Worm (Caenorhabditis elegans) whole organism, L1 larva: ENCODE measurements around the gene F22H10.1.

Experiments used
- F16B12.6 ChIP-seq: fragments of 150-350 bp; optimal IDR thresholded peaks from 2 replicates; lab custom pipeline; 2014; ENCODE audit warnings: missing biosample characterization, missing genetic modification characterization
- ces-1 ChIP-seq: fragments of 150-350 bp; optimal IDR thresholded peaks from 2 replicates; lab custom pipeline; 2014; ENCODE audit warnings: missing biosample characterization, missing genetic modification reagents, missing genetic modification characterization
- egl-27 ChIP-seq, 2 experiments: fragments of 150-350 bp in 1 of 2; sonication (generic microtip); optimal IDR thresholded peaks; 3 replicates each; lab custom pipeline; 2017 to 2018; ENCODE audit warnings: missing biosample characterization in 2 of 2, missing genetic modification characterization in 2 of 2, missing genetic modification reagents in 2 of 2
- fkh-4 ChIP-seq: sonication (generic microtip); optimal IDR thresholded peaks from 2 replicates; lab custom pipeline; 2016; ENCODE audit warnings: missing compliant biosample characterization, missing genetic modification characterization, borderline replicate concordance
- fkh-8 ChIP-seq: sonication (generic microtip); optimal IDR thresholded peaks from 2 replicates; lab custom pipeline; 2016; ENCODE audit warnings: mild to moderate bottlenecking, missing genetic modification characterization, missing compliant biosample characterization
- lin-39 ChIP-seq: fragments of 150-350 bp; optimal IDR thresholded peaks from 2 replicates; lab custom pipeline; 2014; ENCODE audit warnings: missing biosample characterization, missing genetic modification reagents, missing genetic modification characterization
- nhr-12 ChIP-seq: sonication (generic microtip); optimal IDR thresholded peaks from 2 replicates; lab custom pipeline; 2017; ENCODE audit warnings: missing biosample characterization, missing genetic modification characterization
- nhr-237 ChIP-seq: fragments of 150-350 bp; optimal IDR thresholded peaks from 2 replicates; lab custom pipeline; 2014; ENCODE audit warnings: missing biosample characterization, missing genetic modification characterization
- nhr-28 ChIP-seq: fragments of 150-350 bp; optimal IDR thresholded peaks from 2 replicates; lab custom pipeline; 2014; ENCODE audit warnings: missing biosample characterization, missing genetic modification characterization
- snpc-4 ChIP-seq: fragments of 150-350 bp; optimal IDR thresholded peaks from 2 replicates; lab custom pipeline; 2014; ENCODE audit warnings: missing biosample characterization, missing genetic modification characterization
- unc-62 ChIP-seq: fragments of 150-350 bp; optimal IDR thresholded peaks from 2 replicates; lab custom pipeline; 2014; ENCODE audit warnings: missing biosample characterization, missing genetic modification reagents, missing genetic modification characterization

ce11 chrX:16734970-16735369 lies 32.7 kb downstream of the F22H10.1 start:
- TF ChIP-seq snpc-4 (tag; lab: Kevin White, UChicago) (no peak), nhr-28 (tag; lab: Kevin White, UChicago) (no peak), F16B12.6 (no peak), fkh-4 (tag; lab: Kevin White, UChicago) (no peak), nhr-12 (tag; lab: Kevin White, UChicago) (no peak), fkh-8 (tag; lab: Kevin White, UChicago) (no peak), nhr-237 (tag; lab: Kevin White, UChicago) (no peak), ces-1 (GFP tag; lab: Kevin White, UChicago) (no peak), unc-62 (GFP tag; lab: Kevin White, UChicago) (no peak), egl-27 (tag; optimal IDR thresholded peaks at IDR 0.05; lab: Kevin White, UChicago) (no peak), lin-39 (tag; lab: Kevin White, UChicago) (no peak)
